Worm (Caenorhabditis elegans) whole organism, early embryonic: ENCODE measurements around the gene tlp-1.

Experiments used
- F13C5.2 ChIP-seq: sonication (generic microtip); optimal IDR thresholded peaks from 2 replicates; lab custom pipeline; 2017; ENCODE audit warnings: mild to moderate bottlenecking, missing genetic modification characterization, inconsistent platforms, missing compliant biosample characterization
- ama-1 ChIP-seq: fragments of 150-350 bp; optimal IDR thresholded peaks from 2 replicates; lab custom pipeline; 2014
- ceh-13 ChIP-seq: fragments of 200-800 bp; sonication (Bioruptor generic); optimal IDR thresholded peaks from 2 replicates; lab custom pipeline; 2018; ENCODE audit warnings: mild to moderate bottlenecking, missing genetic modification characterization, missing compliant biosample characterization
- ceh-36 ChIP-seq: sonication (generic microtip); optimal IDR thresholded peaks from 2 replicates; lab custom pipeline; 2016; ENCODE audit warnings: missing genetic modification characterization, inconsistent platforms, missing compliant biosample characterization
- flt-1 ChIP-seq: fragments of 200-800 bp; sonication (Bioruptor generic); IDR thresholded peaks from 2 replicates; pipeline ENCODE4 v1.3.6; 2022; ENCODE audit warnings: missing genetic modification characterization, missing compliant biosample characterization
- hmbx-1 ChIP-seq: sonication (generic microtip); optimal IDR thresholded peaks from 2 replicates; lab custom pipeline; 2016; ENCODE audit warnings: mild to moderate bottlenecking, missing genetic modification characterization, missing compliant biosample characterization
- hmg-4 ChIP-seq: fragments of 200-800 bp; sonication (Bioruptor generic); optimal IDR thresholded peaks from 2 replicates; lab custom pipeline; 2018; ENCODE audit warnings: mild to moderate bottlenecking, missing genetic modification characterization, missing compliant biosample characterization
- hnd-1 ChIP-seq: sonication (generic microtip); optimal IDR thresholded peaks from 2 replicates; lab custom pipeline; 2016; ENCODE audit warnings: missing genetic modification characterization, missing compliant biosample characterization
- pes-1 ChIP-seq: fragments of 200-800 bp; sonication (Bioruptor generic); IDR thresholded peaks from 2 replicates; pipeline ENCODE4 v1.3.6; 2022; ENCODE audit warnings: missing genetic modification reagents, missing genetic modification characterization, missing compliant biosample characterization
- scrt-1 ChIP-seq: fragments of 200-800 bp; sonication (Bioruptor generic); IDR thresholded peaks from 2 replicates; pipeline ENCODE4 v1.3.6; 2022; ENCODE audit warnings: missing genetic modification characterization, missing compliant biosample characterization
- tbx-11 ChIP-seq: fragments of 200-800 bp; sonication (Bioruptor generic); IDR thresholded peaks from 2 replicates; pipeline ENCODE4 v1.3.6; 2022; ENCODE audit warnings: missing genetic modification characterization, missing compliant biosample characterization
- tra-4 ChIP-seq: sonication (generic microtip); optimal IDR thresholded peaks from 2 replicates; lab custom pipeline; 2017; ENCODE audit warnings: missing genetic modification characterization, missing compliant biosample characterization

DNA sequence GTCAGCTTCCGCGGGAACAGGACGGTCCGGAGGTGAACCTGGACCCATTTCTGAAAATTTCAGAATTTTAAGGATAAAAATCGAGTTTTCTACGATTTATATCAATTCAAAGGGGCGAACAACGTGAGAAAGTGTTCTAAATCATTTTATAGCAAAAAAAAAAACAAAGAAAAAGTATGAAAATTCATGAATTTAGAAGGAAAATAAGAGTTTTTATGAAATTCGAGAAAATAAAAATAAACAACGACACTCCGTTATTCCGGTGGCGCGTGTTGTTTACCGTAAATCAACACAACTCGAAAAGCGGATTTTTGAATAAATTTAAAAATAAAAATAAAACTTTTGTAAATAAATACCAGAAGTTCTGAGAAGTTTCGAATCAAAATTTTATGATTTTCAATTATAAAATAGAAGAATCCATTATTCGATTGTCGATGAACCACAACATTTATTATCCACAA, 16.9 kb downstream of the tlp-1 start, which contains the start of gene nyn-1:
- TF ChIP-seq hnd-1 (tag; lab: Kevin White, UChicago): no peak
- TF ChIP-seq hmbx-1 (tag; lab: Kevin White, UChicago): no peak
- TF ChIP-seq tra-4 (tag; lab: Kevin White, UChicago): no peak
- TF ChIP-seq scrt-1 (GFP tag; lab: Robert Waterston, UW): no peak
- TF ChIP-seq ama-1 (lab: Kevin White, UChicago): no peak
- TF ChIP-seq flt-1 (GFP tag; lab: Robert Waterston, UW): no peak
- TF ChIP-seq pes-1 (GFP tag; lab: Robert Waterston, UW): no peak
- TF ChIP-seq hmg-4: no peak
- no peak for TF ChIP-seq ceh-13 (GFP tag; lab: Kevin White, UChicago)
- TF ChIP-seq F13C5.2 (tag; lab: Kevin White, UChicago): no peak
- TF ChIP-seq tbx-11 (GFP tag; lab: Robert Waterston, UW): no peak
- no peak for TF ChIP-seq ceh-36 (tag; lab: Kevin White, UChicago)
